Fruit fly (Drosophila melanogaster): ENCODE results near the gene Pp2A-29B.

Gene Pp2A-29B

DNA sequence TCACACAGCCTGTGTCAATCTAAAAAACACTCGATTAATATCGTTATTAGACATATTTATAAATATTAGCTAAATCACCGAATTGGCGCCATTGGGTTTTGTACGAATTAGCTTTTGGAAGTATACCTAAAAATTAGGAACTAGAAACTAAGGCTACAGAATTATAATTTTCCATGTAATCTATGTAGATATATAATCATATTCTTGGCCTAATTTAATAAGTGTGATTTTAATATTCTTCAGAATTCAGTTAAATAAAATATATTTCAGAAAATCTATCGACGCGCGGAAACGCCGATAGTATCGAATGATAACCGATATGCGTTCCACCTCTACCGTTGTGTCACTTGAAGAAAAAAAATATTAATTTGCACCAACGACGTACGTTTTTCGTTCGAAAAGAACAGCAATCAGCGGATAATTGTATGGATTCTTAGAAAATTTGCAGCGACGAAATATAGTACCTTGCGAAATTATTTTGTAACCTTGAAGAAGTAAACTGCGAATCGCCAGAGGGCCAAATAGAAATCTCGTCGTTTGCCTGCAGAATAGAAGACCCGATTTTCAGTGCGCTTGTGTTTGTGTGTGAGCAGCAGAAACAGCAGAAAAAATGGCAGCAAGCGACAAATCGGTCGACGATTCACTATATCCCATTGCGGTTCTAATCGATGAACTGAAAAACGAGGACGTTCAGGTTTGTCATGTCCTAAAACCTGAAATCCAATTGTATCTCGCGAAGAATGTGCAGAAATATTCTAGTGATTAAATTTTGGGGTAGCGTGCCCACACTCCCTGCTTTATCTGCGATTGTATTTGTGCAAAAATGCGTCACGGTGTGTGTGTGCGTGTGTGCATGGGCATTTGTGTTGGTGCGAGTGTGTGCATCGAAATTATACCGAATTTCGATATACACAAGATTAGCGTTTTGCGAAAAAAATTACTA, at the start of gene Pp2A-29B:
TSS of gene Pp2A-29B (plus strand) at position 338 of the 943 bp plus-strand sequence.
- no peak for TF ChIP-seq noc (tag; optimal IDR thresholded peaks at IDR 0.05)

DNA sequence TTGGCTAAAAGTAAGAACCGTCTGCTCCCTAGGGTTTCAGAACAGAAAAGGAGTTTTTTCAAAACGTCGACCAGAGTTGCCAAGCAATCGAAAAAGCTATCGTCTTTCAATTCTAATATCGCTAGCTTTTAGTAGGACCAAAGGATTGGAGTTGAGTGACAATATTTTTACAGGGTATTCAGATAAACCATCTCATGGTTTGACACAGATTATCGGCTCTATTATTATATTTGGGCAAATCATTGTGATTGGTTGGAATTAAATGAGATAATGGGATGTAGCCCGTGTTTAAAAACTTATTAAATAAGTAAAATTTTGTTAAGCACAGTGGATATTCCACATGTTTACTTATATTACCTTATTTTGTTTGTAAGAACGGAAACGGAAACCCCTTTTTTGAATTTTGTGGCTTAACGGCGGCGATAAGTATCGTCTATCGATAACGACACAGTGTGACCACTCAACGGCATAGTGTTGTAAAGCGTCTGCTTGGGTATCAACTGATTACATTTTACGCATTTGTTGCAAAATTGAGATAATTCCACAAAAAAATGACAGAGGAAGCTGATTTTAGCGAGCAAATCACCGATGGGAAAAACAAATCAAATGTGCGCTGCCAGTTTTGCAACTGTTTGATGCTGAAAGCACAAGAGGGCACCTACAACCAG, 45.8 kb upstream of the Pp2A-29B start, which contains the start of the genes mtsh and strat:
TSS of gene mtsh (minus strand) at position 51 of the 668 bp plus-strand sequence.
TSS of gene strat (plus strand) at position 471 of the 668 bp plus-strand sequence.
- peak; percentile 15 for TF ChIP-seq noc (tag; optimal IDR thresholded peaks at IDR 0.05)

DNA sequence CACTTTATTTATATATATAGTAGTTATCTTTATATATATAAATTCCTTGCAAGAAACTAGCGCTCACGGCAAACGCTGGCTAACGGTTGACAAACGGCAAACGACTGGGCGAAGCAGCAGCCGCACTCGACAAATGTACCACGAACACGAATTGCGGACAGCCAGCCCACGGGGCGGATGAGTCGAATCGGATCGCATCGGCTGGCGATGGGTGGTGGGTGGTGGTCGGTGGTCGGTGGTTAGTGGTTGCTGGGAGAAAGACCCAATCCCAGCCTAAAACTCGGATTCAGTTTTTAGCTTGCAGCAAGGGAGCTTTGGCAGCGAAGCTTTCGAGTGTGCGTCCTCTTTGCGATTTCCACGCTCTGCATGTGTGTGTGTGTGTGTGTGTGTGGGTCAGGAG, 40.7 kb upstream of the Pp2A-29B start, which contains the start of gene CG7781:
TSS of gene CG7781 (minus strand) at position 260 of the 400 bp plus-strand sequence.
- no peak for TF ChIP-seq noc (tag; optimal IDR thresholded peaks at IDR 0.05)

DNA sequence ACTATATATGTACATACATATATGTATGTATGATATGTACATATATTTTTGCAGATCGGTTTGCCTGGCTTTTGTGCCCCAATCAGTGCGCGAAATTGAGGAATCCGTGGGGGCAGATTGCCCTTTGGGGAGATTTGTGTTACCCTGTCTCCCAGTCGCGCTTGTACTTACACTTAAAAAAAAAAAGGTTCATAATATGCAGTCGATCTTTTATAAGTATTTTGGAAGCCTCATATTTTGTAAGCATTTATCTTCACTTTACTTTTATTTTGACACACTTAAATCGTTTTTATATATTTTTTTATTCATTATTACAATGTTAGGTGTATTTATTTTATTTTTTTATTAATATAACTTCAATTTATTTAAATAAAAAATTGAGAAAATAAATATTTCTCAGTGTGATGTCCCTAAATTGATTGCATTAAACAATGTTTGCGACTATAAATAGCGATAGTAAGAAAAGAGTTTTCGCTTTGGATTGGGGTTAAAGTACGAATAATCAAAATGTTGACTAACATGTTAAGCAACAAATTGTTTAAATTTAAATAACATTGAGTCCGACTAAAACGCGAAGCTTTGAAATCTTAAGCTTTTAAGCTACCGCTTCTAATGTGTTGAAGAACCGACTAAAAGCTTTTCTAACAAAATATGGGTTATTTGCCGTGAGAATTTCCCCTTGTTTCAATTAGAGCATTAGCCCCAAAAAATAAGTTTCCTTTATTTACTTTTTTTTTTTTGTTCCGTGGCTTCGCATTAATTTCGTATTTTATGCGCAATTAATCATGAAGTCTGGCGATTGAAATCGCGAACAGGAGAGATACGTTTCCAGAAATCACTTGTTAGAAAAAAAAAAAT, 39.2 kb upstream of the Pp2A-29B start:
- TF ChIP-seq noc (tag; optimal IDR thresholded peaks at IDR 0.05) = peak; percentile 13

DNA sequence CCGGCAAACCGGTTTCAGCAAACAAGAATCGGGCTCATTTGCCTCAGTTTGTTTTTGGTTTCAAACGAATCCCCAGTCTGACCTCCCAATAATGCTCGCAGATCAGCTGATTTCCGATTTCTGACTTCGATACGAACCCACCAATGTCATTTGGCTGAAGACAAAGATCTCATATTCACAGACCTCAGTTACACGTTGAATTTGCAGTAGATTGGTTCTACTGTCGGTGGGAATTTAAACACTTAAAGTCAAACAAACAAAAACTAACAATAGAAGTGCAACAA, 38.6 kb upstream of the Pp2A-29B start, which contains the start of gene CG14275:
TSS of gene CG14275 (plus strand) at position 185 of the 284 bp plus-strand sequence.
- TF ChIP-seq noc (tag; optimal IDR thresholded peaks at IDR 0.05) = no peak

DNA sequence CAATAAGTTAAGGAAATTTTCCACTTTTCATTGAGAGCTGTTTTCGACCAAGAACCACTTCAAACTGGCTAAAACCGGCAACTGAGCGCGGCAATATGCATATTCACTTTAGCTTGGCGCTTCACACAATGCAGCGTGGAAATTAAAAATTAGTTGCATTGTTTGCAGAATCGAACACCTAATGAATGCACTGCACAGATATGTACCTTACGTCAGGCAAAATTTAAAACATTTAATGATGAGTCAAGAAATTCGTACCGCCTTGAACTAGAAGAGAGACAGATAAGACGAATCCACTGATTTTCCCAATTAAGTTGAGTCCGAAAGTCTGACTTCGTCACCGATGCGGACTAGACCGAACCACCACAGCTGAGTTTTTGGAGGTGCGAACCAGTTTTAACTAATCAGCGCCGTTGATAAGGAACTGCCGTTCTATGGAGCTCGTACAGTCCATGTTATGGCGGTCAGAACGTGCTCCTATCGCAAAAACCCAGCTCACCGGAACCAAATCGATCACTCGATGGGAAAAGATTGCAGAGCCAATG, 38.0 kb upstream of the Pp2A-29B start:
- peak; percentile 0 for TF ChIP-seq noc (tag; optimal IDR thresholded peaks at IDR 0.05)

DNA sequence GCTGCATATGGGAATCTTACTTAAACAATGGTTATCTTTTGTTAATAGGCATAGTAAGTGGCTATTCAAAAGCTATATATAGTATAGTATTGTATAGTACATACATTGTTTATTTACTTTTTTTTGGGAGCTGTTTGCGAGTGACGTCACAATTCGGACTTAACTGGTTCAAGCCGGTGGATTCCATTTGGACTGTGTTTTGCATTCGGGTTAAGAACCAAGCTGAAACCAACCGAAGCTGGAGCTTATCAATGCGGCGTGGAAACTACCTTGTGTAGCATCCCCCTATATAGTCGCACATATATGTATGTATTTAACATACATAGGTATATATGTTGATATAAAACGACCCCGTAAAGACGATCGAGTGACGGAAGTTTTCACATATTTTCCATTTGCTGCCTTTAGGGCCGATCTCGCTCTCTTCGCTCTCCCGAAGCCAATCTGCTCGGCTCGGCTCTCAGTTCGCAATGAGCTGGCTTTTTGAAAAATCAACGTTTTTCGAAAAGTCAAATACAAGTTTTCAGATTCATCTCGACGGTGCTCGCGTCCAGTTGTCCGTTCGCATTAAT, 37.2 kb upstream of the Pp2A-29B start:
- no peak for TF ChIP-seq noc (tag; optimal IDR thresholded peaks at IDR 0.05)

DNA sequence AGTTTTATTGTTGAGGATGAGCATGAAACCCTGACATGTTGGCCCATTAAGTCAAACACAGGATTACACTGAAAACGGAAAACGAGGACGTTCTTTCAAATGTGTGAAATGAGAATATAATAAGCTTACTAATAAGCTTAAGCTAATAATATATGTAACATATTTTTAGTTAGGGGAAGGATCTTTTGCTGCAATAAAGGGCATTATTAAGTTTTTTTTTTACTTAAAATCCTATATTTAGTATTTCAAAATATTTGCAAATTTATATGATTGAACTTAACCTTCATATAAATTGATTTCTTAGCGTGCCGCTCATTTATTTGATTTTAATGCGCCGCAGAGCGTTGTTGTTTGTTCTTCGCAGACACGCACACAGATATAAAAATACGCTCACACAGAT, 32.7 kb upstream of the Pp2A-29B start:
- no peak for TF ChIP-seq noc (tag; optimal IDR thresholded peaks at IDR 0.05)

DNA sequence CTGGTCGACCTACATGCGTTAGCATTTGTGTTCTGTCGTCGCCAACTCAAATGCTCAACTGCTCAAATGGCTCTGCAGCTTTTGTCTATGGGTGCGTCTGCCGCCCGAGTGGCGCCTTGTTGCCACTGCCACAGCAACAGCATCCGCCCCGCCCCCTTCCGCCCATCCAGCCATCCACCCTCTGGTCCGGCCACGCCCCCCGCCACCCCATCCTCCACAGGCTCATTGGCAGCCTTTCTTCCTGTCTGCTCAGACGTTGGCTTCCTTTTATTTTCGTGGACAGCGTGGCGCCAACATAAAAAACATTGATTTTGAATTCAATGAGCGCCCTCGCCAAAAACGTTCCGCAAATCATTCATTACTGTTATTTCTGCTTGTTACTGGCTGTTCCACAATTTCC, 32.2 kb upstream of the Pp2A-29B start:
- TF ChIP-seq noc (tag; optimal IDR thresholded peaks at IDR 0.05) = no peak

DNA sequence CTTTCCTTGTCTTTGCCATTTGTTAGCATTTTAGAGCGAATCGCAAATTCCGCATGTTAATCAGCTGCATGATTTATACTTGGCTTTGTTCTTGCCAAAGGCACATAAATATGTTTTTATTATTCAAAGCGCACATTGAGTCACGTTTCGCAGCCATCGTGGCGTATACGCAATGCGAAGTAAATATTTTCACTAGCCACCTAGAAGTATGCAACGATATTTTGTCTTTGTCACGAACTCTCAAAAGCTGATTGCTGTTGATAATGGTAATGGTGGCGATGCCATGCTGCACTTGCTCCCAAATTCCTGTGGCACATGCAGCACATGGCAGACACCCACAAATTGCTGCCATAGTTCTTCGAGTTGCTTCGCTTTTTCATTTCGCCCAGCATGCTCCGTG, 31.1 kb upstream of the Pp2A-29B start:
- no peak for TF ChIP-seq noc (tag; optimal IDR thresholded peaks at IDR 0.05)

DNA sequence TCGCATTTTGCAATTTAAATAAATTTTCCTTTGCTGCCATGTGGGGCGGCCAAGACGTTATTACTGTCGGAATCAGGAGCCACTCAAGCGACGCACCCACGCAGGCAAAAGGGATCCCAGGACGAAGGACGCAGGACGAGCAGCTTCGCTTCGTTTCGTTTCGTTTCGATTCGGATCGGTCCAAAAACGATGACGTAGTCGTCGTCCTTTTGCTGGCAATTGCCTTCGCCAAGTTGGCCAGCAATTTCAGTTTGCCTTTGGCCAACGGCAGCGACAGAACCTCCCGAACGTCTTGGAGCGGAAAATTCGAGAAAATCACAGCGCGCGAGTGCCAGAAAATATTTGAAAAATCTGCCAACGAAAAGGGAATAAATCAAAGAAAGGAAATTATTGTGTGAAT, 27.8 kb upstream of the Pp2A-29B start, which contains the start of gene witty:
TSS of gene witty (plus strand) at position 249 of the 400 bp plus-strand sequence.
- TF ChIP-seq noc (tag; optimal IDR thresholded peaks at IDR 0.05) = no peak

DNA sequence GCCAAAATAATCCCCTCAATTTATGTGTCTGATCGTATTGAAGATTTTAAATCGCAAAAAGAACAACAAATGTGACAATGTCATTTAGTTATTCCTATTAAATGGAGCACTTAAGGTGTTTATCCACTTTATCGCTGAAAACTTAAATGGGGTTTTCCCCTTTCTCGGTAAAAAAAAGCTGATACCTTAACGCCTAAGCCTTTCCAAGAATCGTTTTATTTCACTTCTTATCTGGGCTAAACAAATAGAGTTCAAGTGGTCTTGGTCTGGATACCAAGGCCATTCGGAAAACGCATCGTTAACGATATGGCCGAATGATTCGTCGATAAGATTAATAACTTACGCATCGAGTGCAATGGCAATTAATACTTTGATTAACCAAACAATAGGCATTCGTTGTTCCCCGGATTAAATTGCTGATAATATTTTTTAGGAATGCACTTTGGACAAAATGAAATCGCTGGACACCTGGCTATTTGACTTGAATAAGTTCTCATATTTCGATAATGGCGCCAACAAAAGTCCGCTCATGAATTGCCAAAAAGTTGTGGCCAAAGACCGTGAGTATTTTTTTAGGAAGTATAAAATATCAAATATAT, 26.0 kb upstream of the Pp2A-29B start:
- no peak for TF ChIP-seq noc (tag; optimal IDR thresholded peaks at IDR 0.05)

DNA sequence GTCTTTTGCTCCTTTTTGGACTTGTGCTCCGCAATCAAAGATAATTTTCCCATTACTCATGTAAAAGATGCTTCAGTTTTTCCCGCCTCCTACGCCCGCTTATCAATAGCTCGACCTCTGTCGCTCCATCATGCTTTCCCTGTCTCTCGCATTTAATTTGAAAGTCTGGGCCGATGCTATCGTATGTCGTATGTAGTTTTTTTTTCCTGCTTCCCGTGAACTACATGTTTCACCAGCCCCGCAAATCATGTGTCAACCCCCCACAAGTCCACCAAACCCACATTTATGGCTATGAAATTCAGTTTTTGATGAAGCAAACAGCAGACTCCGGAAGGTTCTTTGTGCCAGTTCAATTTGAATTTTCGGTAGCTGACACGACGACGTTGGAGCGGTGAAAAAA, 23.4 kb upstream of the Pp2A-29B start, which contains the start of gene CG14273:
TSS of gene CG14273 (plus strand) at position 301 of the 400 bp plus-strand sequence.
- TF ChIP-seq noc (tag; optimal IDR thresholded peaks at IDR 0.05) = no peak

DNA sequence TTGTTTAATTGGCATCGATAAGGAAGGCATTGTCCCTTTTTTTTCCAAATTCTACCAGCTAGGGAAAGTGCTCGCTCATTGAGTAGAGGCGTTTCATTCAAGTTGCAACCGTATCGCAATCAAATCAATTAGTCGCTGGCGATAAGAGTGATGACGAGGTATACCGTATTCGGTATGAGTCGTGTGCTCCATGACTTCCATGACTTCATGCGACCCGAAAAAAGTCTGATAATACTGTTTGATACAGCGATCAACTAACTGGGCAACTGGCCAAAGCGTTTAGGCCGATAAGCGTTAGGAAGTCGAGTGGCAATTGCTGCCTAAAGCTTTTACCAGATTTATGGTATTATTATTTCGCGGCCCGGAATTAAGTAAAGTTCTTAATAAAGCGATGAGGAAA, 21.3 kb upstream of the Pp2A-29B start:
- peak; percentile 51 for TF ChIP-seq noc (tag; optimal IDR thresholded peaks at IDR 0.05)

DNA sequence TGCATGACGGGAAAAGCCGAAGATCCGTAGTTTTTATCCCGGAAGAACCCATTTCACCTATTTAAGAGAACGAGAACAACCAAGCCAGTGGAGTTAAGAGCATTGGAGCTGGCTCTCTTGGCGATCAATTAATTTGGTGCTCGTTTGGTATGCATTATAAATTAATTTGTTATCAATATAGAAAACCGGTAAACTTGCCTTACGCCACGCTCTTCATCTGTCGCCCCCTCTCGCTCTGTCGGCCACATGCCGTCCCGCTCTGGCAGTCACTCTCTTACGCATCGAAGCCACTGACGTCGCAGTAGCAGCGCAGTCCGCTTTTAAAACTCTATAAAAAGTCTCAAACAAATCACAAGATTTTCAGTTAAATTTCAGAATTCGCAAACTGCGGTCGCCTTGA, 19.6 kb upstream of the Pp2A-29B start, which contains the start of gene CG7778:
TSS of gene CG7778 (plus strand) at position 361 of the 400 bp plus-strand sequence.
- TF ChIP-seq noc (tag; optimal IDR thresholded peaks at IDR 0.05) = no peak

All from whole organism, larva.